Fruit fly (Drosophila melanogaster): ENCODE measurements around the gene how.

how gene

DNA sequence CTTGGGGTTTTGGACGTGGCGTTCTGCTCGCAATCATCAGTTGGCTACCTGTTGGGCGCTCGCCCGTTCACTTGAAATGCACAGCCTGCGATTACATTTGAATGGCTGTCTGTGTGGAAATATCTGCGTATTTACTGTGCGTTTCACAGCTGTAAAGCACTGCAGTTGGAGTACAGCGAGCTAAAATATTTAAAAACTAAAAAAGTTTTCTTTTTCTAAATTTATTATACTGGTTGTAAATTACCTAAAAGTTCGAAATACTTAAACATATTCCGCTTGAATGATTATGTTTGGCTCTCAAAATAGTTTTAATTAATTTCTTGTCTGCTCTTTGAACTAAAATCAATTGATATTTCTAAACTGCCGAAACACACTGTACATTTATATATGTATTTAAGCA, 4.2 kb downstream of the how start (continued):
- TF ChIP-seq CG4318 (GFP tag; optimal IDR thresholded peaks at IDR 0.05) (no peak), CG1621 (tag; optimal IDR thresholded peaks at IDR 0.05) (no peak), Ets21C (GFP tag; optimal IDR thresholded peaks at IDR 0.05) (no peak), Sox14 (GFP tag; optimal IDR thresholded peaks at IDR 0.05) (no peak), CG6854 (GFP tag; optimal IDR thresholded peaks at IDR 0.05) (no peak), lz (GFP tag; optimal IDR thresholded peaks at IDR 0.05) (peak; percentile 13), esn (GFP tag; optimal IDR thresholded peaks at IDR 0.05) (peak; percentile 13), Eip75B (GFP tag; optimal IDR thresholded peaks at IDR 0.05) (no peak), achi (GFP tag; optimal IDR thresholded peaks at IDR 0.05) (peak; percentile 2), Gug (GFP tag; IDR thresholded peaks at IDR 0.05) (no peak), dsx (GFP tag; optimal IDR thresholded peaks at IDR 0.05; ENCODE audit: poor library complexity, severe bottlenecking) (no peak), CG6808 (GFP tag; optimal IDR thresholded peaks at IDR 0.05) (no peak), OdsH (GFP tag; optimal IDR thresholded peaks at IDR 0.05) (no peak), fkh (GFP tag; optimal IDR thresholded peaks at IDR 0.05) (no peak), Hr4 (GFP tag; optimal IDR thresholded peaks at IDR 0.05) (no peak), svp (GFP tag) (peak; percentile 54), Eip78C (GFP tag) (peak; percentile 64), CG10631 (GFP tag; optimal IDR thresholded peaks at IDR 0.05) (no peak), CG31627 (GFP tag; optimal IDR thresholded peaks at IDR 0.05) (peak; percentile 19), CG8632 (GFP tag; optimal IDR thresholded peaks at IDR 0.05) (no peak), CG6276 (GFP tag; optimal IDR thresholded peaks at IDR 0.05) (no peak), Sox102F (GFP tag; optimal IDR thresholded peaks at IDR 0.05) (no peak), Hr39 (GFP tag; optimal IDR thresholded peaks at IDR 0.05) (peak; percentile 15), pdm3 (GFP tag; optimal IDR thresholded peaks at IDR 0.05) (no peak), CG11762 (GFP tag; optimal IDR thresholded peaks at IDR 0.05; ENCODE audit: insufficient read depth) (no peak), Blimp-1 (GFP tag; optimal IDR thresholded peaks at IDR 0.05) (no peak), cyc (GFP tag; optimal IDR thresholded peaks at IDR 0.05) (no peak), CG34406 (GFP tag; optimal IDR thresholded peaks at IDR 0.05) (no peak), CG7368 (GFP tag; optimal IDR thresholded peaks at IDR 0.05) (no peak), fd59A (GFP tag; optimal IDR thresholded peaks at IDR 0.05) (no peak), CG9139 (GFP tag; optimal IDR thresholded peaks at IDR 0.05) (no peak), CG11294 (GFP tag; IDR thresholded peaks at IDR 0.05) (no peak), net (GFP tag; optimal IDR thresholded peaks at IDR 0.05) (no peak), salr (GFP tag; optimal IDR thresholded peaks at IDR 0.05) (no peak), Sox15 (GFP tag; optimal IDR thresholded peaks at IDR 0.05) (no peak), CG6792 (GFP tag; optimal IDR thresholded peaks at IDR 0.05) (no peak), CG3032 (tag; optimal IDR thresholded peaks at IDR 0.05) (no peak)

DNA sequence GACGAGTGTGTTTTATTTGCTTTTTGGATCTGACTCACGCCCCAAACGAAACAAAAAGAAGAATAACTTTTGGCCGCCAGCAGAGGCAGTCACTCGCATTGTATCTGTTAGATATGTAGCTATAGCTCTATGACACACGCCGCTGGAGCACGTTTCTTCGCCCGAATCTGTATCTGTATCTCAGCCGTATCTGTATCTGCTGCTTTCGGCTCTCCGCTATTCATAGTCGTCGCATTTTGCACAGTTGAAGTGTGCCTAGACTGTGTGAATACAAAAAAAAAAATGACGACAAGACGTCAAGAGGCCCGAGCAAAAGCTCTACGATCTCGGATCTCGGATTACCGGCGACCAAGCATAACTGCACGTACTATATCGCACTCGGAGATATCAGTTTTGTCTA, 4.7 kb downstream of the how start:
- no peak for TF ChIP-seq CG3919 (GFP tag; optimal IDR thresholded peaks at IDR 0.05)
- TF ChIP-seq Met (GFP tag; optimal IDR thresholded peaks at IDR 0.05) = no peak
- TF ChIP-seq acj6 (GFP tag; optimal IDR thresholded peaks at IDR 0.05) = no peak
- TF ChIP-seq CG6163 (GFP tag; IDR thresholded peaks at IDR 0.05) = 0 out of 3 replicates have a peak, but pooled peaks have one; percentile 16
- peak; percentile 33 for TF ChIP-seq fkh (GFP tag; optimal IDR thresholded peaks at IDR 0.05)

DNA sequence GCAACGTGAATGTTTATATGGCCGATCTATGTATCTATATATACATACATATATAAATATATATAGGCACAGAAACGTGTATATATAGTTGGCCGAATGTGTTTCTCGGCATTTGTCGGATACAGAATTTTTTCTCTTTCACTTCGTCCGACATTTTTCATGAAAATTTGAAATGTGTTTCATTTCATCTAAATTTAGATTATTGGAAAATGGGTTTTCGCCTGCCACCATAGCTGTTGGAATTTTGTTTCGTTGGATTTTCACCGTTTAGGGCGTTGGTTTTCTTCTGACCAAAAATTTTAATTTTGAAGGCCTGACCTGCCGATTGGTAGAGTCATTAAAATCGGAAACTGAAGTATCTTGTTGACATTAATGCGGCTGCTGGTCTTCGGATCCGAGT, 5.4 kb downstream of the how start:
- TF ChIP-seq net (GFP tag; optimal IDR thresholded peaks at IDR 0.05) (no peak), CG34406 (GFP tag; optimal IDR thresholded peaks at IDR 0.05) (no peak), CG6808 (GFP tag; optimal IDR thresholded peaks at IDR 0.05) (no peak)

Measured in whole organism, prepupa.